Fruit fly (Drosophila melanogaster) whole organism, embryonic: ENCODE data around the gene dgt6.

ENCODE experiments used
- Adf1 ChIP-seq: fragments of 200-800 bp; sonication (Bioruptor generic); IDR thresholded peaks from 2 replicates; pipeline ENCODE4 v1.3.6; 2022; ENCODE audit warnings: missing biosample characterization, missing genetic modification characterization
- Blimp-1 ChIP-seq: fragments of 200-800 bp; sonication (Bioruptor generic); optimal IDR thresholded peaks from 3 replicates; lab custom pipeline; 2018; ENCODE audit warnings: missing biosample characterization, missing genetic modification characterization, mild to moderate bottlenecking, moderate library complexity, missing genetic modification reagents
- BtbVII ChIP-seq: fragments of 200-800 bp; sonication (Bioruptor generic); optimal IDR thresholded peaks from 3 replicates; lab custom pipeline; 2017; ENCODE audit warnings: missing biosample characterization, mild to moderate bottlenecking, missing genetic modification characterization
- CG10654 ChIP-seq: fragments of 200-800 bp; sonication (Bioruptor generic); optimal IDR thresholded peaks from 2 replicates; lab custom pipeline; 2016; ENCODE audit warnings: missing biosample characterization, missing genetic modification characterization
- CG10979 ChIP-seq: fragments of 200-800 bp; sonication (Bioruptor generic); optimal IDR thresholded peaks from 2 replicates; lab custom pipeline; 2018; ENCODE audit warnings: missing biosample characterization, mild to moderate bottlenecking, missing genetic modification characterization, moderate library complexity
- CG11093 ChIP-seq: fragments of 200-800 bp; sonication (Bioruptor generic); IDR thresholded peaks from 3 replicates; pipeline ENCODE4 v1.3.6; 2022; ENCODE audit warnings: missing biosample characterization, missing genetic modification characterization
- CG11695 ChIP-seq: fragments of 200-800 bp; sonication (Bioruptor generic); IDR thresholded peaks from 3 replicates; pipeline ENCODE4 v1.3.6; 2022; ENCODE audit warnings: missing biosample characterization, missing genetic modification characterization
- CG12104 ChIP-seq: fragments of 200-800 bp; sonication (Bioruptor generic); optimal IDR thresholded peaks from 3 replicates; lab custom pipeline; 2016; ENCODE audit warnings: missing biosample characterization, missing genetic modification characterization
- CG12219 ChIP-seq: fragments of 200-800 bp; sonication (Bioruptor generic); optimal IDR thresholded peaks from 3 replicates; lab custom pipeline; 2018; ENCODE audit warnings: missing biosample characterization, mild to moderate bottlenecking, missing genetic modification characterization
- CG14860 ChIP-seq: fragments of 200-800 bp; sonication (Bioruptor generic); IDR thresholded peaks from 3 replicates; pipeline ENCODE4 v1.3.6; 2022; ENCODE audit warnings: missing biosample characterization, missing genetic modification characterization; ENCODE audit not compliant: partially characterized antibody
- CG15011 ChIP-seq: fragments of 200-800 bp; sonication (Bioruptor generic); optimal IDR thresholded peaks from 3 replicates; lab custom pipeline; 2018; ENCODE audit warnings: missing biosample characterization, mild to moderate bottlenecking, missing genetic modification characterization
- CG15514 ChIP-seq: fragments of 200-800 bp; sonication (Bioruptor generic); optimal IDR thresholded peaks from 3 replicates; lab custom pipeline; 2017; ENCODE audit warnings: missing biosample characterization, missing genetic modification characterization, mild to moderate bottlenecking, moderate library complexity, missing genetic modification reagents
- CG2129 ChIP-seq: fragments of 200-800 bp; sonication (Bioruptor generic); IDR thresholded peaks from 2 replicates; pipeline ENCODE4 v1.3.6; 2022; ENCODE audit warnings: missing biosample characterization, missing genetic modification characterization; ENCODE audit not compliant: partially characterized antibody
- CG30020 ChIP-seq: fragments of 200-800 bp; optimal IDR thresholded peaks from 2 replicates; lab custom pipeline; 2019; ENCODE audit warnings: missing biosample characterization, mild to moderate bottlenecking, missing genetic modification characterization, moderate library complexity
- CG3281 ChIP-seq: fragments of 200-800 bp; sonication (Bioruptor generic); optimal IDR thresholded peaks from 3 replicates; lab custom pipeline; 2017; ENCODE audit warnings: missing biosample characterization, mild to moderate bottlenecking, missing genetic modification characterization
- CG3407 ChIP-seq: fragments of 200-800 bp; sonication (Bioruptor generic); optimal IDR thresholded peaks from 2 replicates; lab custom pipeline; 2018; ENCODE audit warnings: missing biosample characterization, mild to moderate bottlenecking, missing genetic modification characterization
- CG4730 ChIP-seq: fragments of 200-800 bp; sonication (Bioruptor generic); IDR thresholded peaks from 2 replicates; pipeline ENCODE4 v1.3.6; 2022; ENCODE audit warnings: missing biosample characterization, missing genetic modification characterization
- CG6175 ChIP-seq: fragments of 200-800 bp; sonication (Bioruptor generic); IDR thresholded peaks from 3 replicates; pipeline ENCODE4 v1.3.6; 2022; ENCODE audit warnings: missing biosample characterization, missing genetic modification characterization
- CG6791 ChIP-seq: fragments of 200-800 bp; sonication (Bioruptor generic); IDR thresholded peaks from 3 replicates; pipeline ENCODE4 v1.3.6; 2022; ENCODE audit warnings: missing biosample characterization, missing genetic modification characterization; ENCODE audit not compliant: partially characterized antibody
- CG6813 ChIP-seq: fragments of 200-800 bp; sonication (Bioruptor generic); optimal IDR thresholded peaks from 2 replicates; lab custom pipeline; 2017; ENCODE audit warnings: missing biosample characterization, missing genetic modification characterization, mild to moderate bottlenecking, moderate library complexity, missing genetic modification reagents
- CoRest ChIP-seq: fragments of 200-800 bp; sonication (Bioruptor generic); optimal IDR thresholded peaks from 3 replicates; lab custom pipeline; 2018; ENCODE audit warnings: missing biosample characterization, mild to moderate bottlenecking, missing genetic modification characterization, moderate library complexity
- Deaf1 ChIP-seq: fragments of 200-800 bp; optimal IDR thresholded peaks from 3 replicates; lab custom pipeline; 2019; ENCODE audit warnings: missing biosample characterization, mild to moderate bottlenecking, missing genetic modification characterization, moderate library complexity
- ERR ChIP-seq: fragments of 200-800 bp; sonication (Bioruptor generic); optimal IDR thresholded peaks from 2 replicates; lab custom pipeline; 2016; ENCODE audit warnings: missing biosample characterization, missing genetic modification characterization
- Elba2 ChIP-seq: fragments of 200-800 bp; sonication (Bioruptor generic); optimal IDR thresholded peaks from 3 replicates; lab custom pipeline; 2016; ENCODE audit warnings: missing biosample characterization, missing genetic modification characterization
- HmgD ChIP-seq: fragments of 200-800 bp; sonication (Bioruptor generic); optimal IDR thresholded peaks from 3 replicates; lab custom pipeline; 2016; ENCODE audit warnings: missing biosample characterization, missing genetic modification characterization
- Hr51 ChIP-seq, 2 experiments: fragments of 200-800 bp; sonication (Bioruptor generic); optimal IDR thresholded peaks; 2 replicates in 1 of 2; 3 replicates in 1 of 2; lab custom pipeline; 2016 to 2018; ENCODE audit warnings: missing biosample characterization in 2 of 2, missing genetic modification characterization in 2 of 2, mild to moderate bottlenecking in 1 of 2, moderate library complexity in 1 of 2
- MBD-R2 ChIP-seq: fragments of 200-800 bp; sonication (Bioruptor generic); IDR thresholded peaks from 2 replicates; pipeline ENCODE4 v1.3.6; 2022; ENCODE audit warnings: missing biosample characterization, missing genetic modification characterization
- Mad ChIP-seq: fragments of 200-800 bp; sonication (Bioruptor generic); optimal IDR thresholded peaks from 2 replicates; lab custom pipeline; 2016; ENCODE audit warnings: missing biosample characterization, missing genetic modification characterization
- Mrtf ChIP-seq: fragments of 200-800 bp; sonication (Bioruptor generic); IDR thresholded peaks from 3 replicates; pipeline ENCODE4 v1.3.6; 2022; ENCODE audit warnings: missing biosample characterization, missing genetic modification characterization
- Nf-YA ChIP-seq: fragments of 200-800 bp; sonication (Bioruptor generic); IDR thresholded peaks from 2 replicates; pipeline ENCODE4 v1.3.6; 2022; ENCODE audit warnings: missing biosample characterization, missing genetic modification characterization
- Sin3A ChIP-seq: fragments of >200 bp; optimal IDR thresholded peaks from 2 replicates; lab custom pipeline; 2018
- Ssrp ChIP-seq: fragments of 200-800 bp; sonication (Bioruptor generic); optimal IDR thresholded peaks from 2 replicates; lab custom pipeline; 2018; ENCODE audit warnings: missing biosample characterization, mild to moderate bottlenecking, missing genetic modification characterization, moderate library complexity
- bowl ChIP-seq: fragments of 200-800 bp; sonication (Bioruptor generic); IDR thresholded peaks from 2 replicates; pipeline ENCODE4 v1.3.6; 2022; ENCODE audit warnings: missing biosample characterization, missing genetic modification characterization
- chif ChIP-seq, 2 experiments: fragments of 200-800 bp; sonication (Bioruptor generic); optimal IDR thresholded peaks; 3 replicates each; lab custom pipeline; 2016; ENCODE audit warnings: missing biosample characterization in 2 of 2, missing genetic modification characterization in 2 of 2
- chm ChIP-seq: fragments of 200-800 bp; sonication (Bioruptor generic); IDR thresholded peaks from 2 replicates; pipeline ENCODE4 v1.3.6; 2022; ENCODE audit warnings: missing biosample characterization, missing genetic modification characterization
- crc ChIP-seq: fragments of 200-800 bp; sonication (Bioruptor generic); optimal IDR thresholded peaks from 2 replicates; lab custom pipeline; 2016; ENCODE audit warnings: missing biosample characterization, missing genetic modification characterization
- dati ChIP-seq: fragments of 200-800 bp; sonication (Bioruptor generic); IDR thresholded peaks from 2 replicates; pipeline ENCODE4 v1.3.6; 2022; ENCODE audit warnings: missing biosample characterization, missing genetic modification characterization
- en ChIP-seq: fragments of 200-800 bp; sonication (Bioruptor generic); optimal IDR thresholded peaks from 2 replicates; lab custom pipeline; 2016; ENCODE audit warnings: missing biosample characterization, missing genetic modification characterization
- esg ChIP-seq: fragments of 200-800 bp; sonication (Bioruptor generic); conservative IDR thresholded peaks from 2 replicates; pipeline ENCODE4 v1.3.6; 2022; ENCODE audit warnings: missing biosample characterization, missing genetic modification characterization
- gce ChIP-seq: fragments of 200-800 bp; sonication (Bioruptor generic); IDR thresholded peaks from 3 replicates; pipeline ENCODE4 v1.3.6; 2022; ENCODE audit warnings: missing biosample characterization, missing genetic modification characterization
- jigr1 ChIP-seq: fragments of 200-800 bp; sonication (Bioruptor generic); IDR thresholded peaks from 3 replicates; pipeline ENCODE4 v1.3.6; 2022; ENCODE audit warnings: missing biosample characterization, missing genetic modification characterization
- kay ChIP-seq: fragments of 200-800 bp; sonication (Bioruptor generic); optimal IDR thresholded peaks from 2 replicates; lab custom pipeline; 2016; ENCODE audit warnings: missing biosample characterization, missing genetic modification characterization
- lbe ChIP-seq: fragments of 200-800 bp; sonication (Bioruptor generic); optimal IDR thresholded peaks from 2 replicates; lab custom pipeline; 2016; ENCODE audit warnings: missing biosample characterization, mild to moderate bottlenecking, missing genetic modification characterization
- peb ChIP-seq: fragments of 200-800 bp; sonication (Bioruptor generic); IDR thresholded peaks from 2 replicates; pipeline ENCODE4 v1.3.6; 2022; ENCODE audit warnings: missing biosample characterization, missing genetic modification characterization
- shn ChIP-seq: fragments of 200-800 bp; sonication (Bioruptor generic); optimal IDR thresholded peaks from 3 replicates; lab custom pipeline; 2016; ENCODE audit warnings: missing biosample characterization, missing genetic modification characterization
- ssp ChIP-seq: fragments of 200-800 bp; sonication (Bioruptor generic); IDR thresholded peaks from 2 replicates; pipeline ENCODE4 v1.3.6; 2022; ENCODE audit warnings: missing biosample characterization, missing genetic modification characterization
- tgo ChIP-seq: fragments of 200-800 bp; sonication (Bioruptor generic); IDR thresholded peaks from 3 replicates; pipeline ENCODE4 v1.3.6; 2022; ENCODE audit warnings: missing biosample characterization, missing genetic modification characterization
- trh ChIP-seq: fragments of 200-800 bp; sonication (Bioruptor generic); optimal IDR thresholded peaks from 2 replicates; lab custom pipeline; 2016; ENCODE audit warnings: missing biosample characterization, missing genetic modification characterization
- zf30C ChIP-seq: fragments of 200-800 bp; sonication (Bioruptor generic); optimal IDR thresholded peaks from 3 replicates; lab custom pipeline; 2018; ENCODE audit warnings: missing biosample characterization, mild to moderate bottlenecking, missing genetic modification characterization

Gene dgt6

dm6 chr3R:29122817-29123611, 7.8 kb downstream of the dgt6 start, which contains the start of the genes yem and Ctl2 (continued):
- TF ChIP-seq CG12219 (GFP tag; lab: Kevin White, UChicago): peak; percentile 43
- TF ChIP-seq Adf1 (GFP tag; lab: Robert Waterston, UW): peak; percentile 7; the same call in 1 of the 2 replicates
- TF ChIP-seq CG10654 (GFP tag; lab: Kevin White, UChicago): peak; percentile 45
- TF ChIP-seq ERR: no peak
- TF ChIP-seq chm (GFP tag; lab: Robert Waterston, UW): peak; percentile 50; the same call in 1 of the 2 replicates
- TF ChIP-seq peb (GFP tag; lab: Robert Waterston, UW): peak; percentile 22; the same call in 1 of the 2 replicates
- TF ChIP-seq Hr51 (GFP tag; optimal IDR thresholded peaks at IDR 0.05; lab: Kevin White, UChicago): peak; percentile 58 to 86
- peak; percentile 29; the same call in 1 of the 3 replicates for TF ChIP-seq gce
- TF ChIP-seq trh (GFP tag; lab: Kevin White, UChicago): peak; percentile 75
- no peak; the same call in 1 of the 2 replicates for TF ChIP-seq esg (GFP tag; lab: Robert Waterston, UW)
- TF ChIP-seq CG12104 (GFP tag; lab: Kevin White, UChicago): peak; percentile 52
- no peak for TF ChIP-seq CG14860 (GFP tag; lab: Robert Waterston, UW)
- peak; percentile 65 for TF ChIP-seq Ssrp (tag; lab: Kevin White, UChicago)
- no peak for TF ChIP-seq Nf-YA (GFP tag; lab: Robert Waterston, UW)
- peak; percentile 61 for TF ChIP-seq CG3281 (GFP tag; lab: Kevin White, UChicago)
- TF ChIP-seq CG15514 (GFP tag; lab: Kevin White, UChicago): peak; percentile 38
- peak; percentile 59 for TF ChIP-seq Mrtf
- peak; percentile 41 for TF ChIP-seq lbe (GFP tag; lab: Kevin White, UChicago)
- peak; percentile 67 for TF ChIP-seq Mad (GFP tag; lab: Kevin White, UChicago)
- TF ChIP-seq dati: no peak
- TF ChIP-seq CG6791 (GFP tag; lab: Robert Waterston, UW): peak; percentile 29; the same call in 1 of the 3 replicates
- peak; percentile 79 for TF ChIP-seq ssp (GFP tag; lab: Robert Waterston, UW)
- no peak for TF ChIP-seq CG6813 (GFP tag; lab: Kevin White, UChicago)
- TF ChIP-seq shn: peak; percentile 90
- TF ChIP-seq tgo (GFP tag; lab: Robert Waterston, UW): peak; percentile 58; the same call in 1 of the 3 replicates
- peak; percentile 50; the same call in 1 of the 2 replicates for TF ChIP-seq CG4730 (GFP tag; lab: Robert Waterston, UW)
- TF ChIP-seq MBD-R2 (GFP tag; lab: Robert Waterston, UW): peak; percentile 82
- TF ChIP-seq crc (GFP tag; lab: Kevin White, UChicago): peak; percentile 67
- TF ChIP-seq CG11695 (GFP tag; lab: Robert Waterston, UW): no peak
- TF ChIP-seq CG10979 (tag; lab: Kevin White, UChicago): peak; percentile 32
- peak; percentile 69; the same call in 2 of the 3 replicates for TF ChIP-seq CG6175
- TF ChIP-seq CG15011 (GFP tag; lab: Kevin White, UChicago): peak; percentile 54
- TF ChIP-seq Elba2 (GFP tag; lab: Kevin White, UChicago): peak; percentile 67
- TF ChIP-seq CoRest: peak; percentile 83
- TF ChIP-seq chif (GFP tag; optimal IDR thresholded peaks at IDR 0.05; lab: Kevin White, UChicago): peak; percentile 75 to 84
- TF ChIP-seq CG30020 (tag; lab: Kevin White, UChicago): peak; percentile 68
- no peak for TF ChIP-seq Deaf1 (tag; lab: Kevin White, UChicago)
- peak; percentile 34 for TF ChIP-seq en (GFP tag; lab: Kevin White, UChicago)
- peak; percentile 97 for TF ChIP-seq Sin3A (lab: Kevin White, UChicago)
- peak; percentile 64 for TF ChIP-seq HmgD (GFP tag; lab: Kevin White, UChicago)
- TF ChIP-seq BtbVII (GFP tag; lab: Kevin White, UChicago): peak; percentile 34
- peak; percentile 23 for TF ChIP-seq Blimp-1 (GFP tag; lab: Kevin White, UChicago)
- no peak for TF ChIP-seq zf30C (GFP tag; lab: Kevin White, UChicago)
- no peak for TF ChIP-seq CG2129 (GFP tag; lab: Robert Waterston, UW)
- TF ChIP-seq jigr1 (GFP tag; lab: Robert Waterston, UW): peak; percentile 68; the same call in 2 of the 3 replicates
- no peak for TF ChIP-seq bowl (GFP tag; lab: Robert Waterston, UW)
- peak; percentile 7 for TF ChIP-seq CG3407 (GFP tag; lab: Kevin White, UChicago)
- no peak; the same call in 2 of the 3 replicates for TF ChIP-seq CG11093 (GFP tag; lab: Robert Waterston, UW)
- TF ChIP-seq kay (GFP tag; lab: Kevin White, UChicago): peak; percentile 64
